Worm (Caenorhabditis elegans) whole organism, L4 larva: ENCODE results near the gene F10G7.10.
A peak's percentile ranks its signal among the peaks of the same experiment; 100 is the strongest.

Experiments used
- F44E2.7 ChIP-seq: fragments of 200-800 bp; sonication (Bioruptor generic); IDR thresholded peaks from 2 replicates; pipeline ENCODE4 v2.1.2; 2022; ENCODE audit warnings: missing genetic modification characterization, missing compliant biosample characterization
- F49E8.2 ChIP-seq: sonication (generic microtip); optimal IDR thresholded peaks from 2 replicates; lab custom pipeline; 2016; ENCODE audit warnings: missing compliant biosample characterization, mild to moderate bottlenecking, missing genetic modification characterization, borderline replicate concordance
- T20F7.1 ChIP-seq: fragments of 200-800 bp; sonication (Bioruptor generic); optimal IDR thresholded peaks from 2 replicates; lab custom pipeline; 2018; ENCODE audit warnings: mild to moderate bottlenecking, missing genetic modification characterization, missing compliant biosample characterization
- Y48G9A.11 ChIP-seq: fragments of 200-800 bp; sonication (Bioruptor generic); IDR thresholded peaks from 2 replicates; pipeline ENCODE4 v1.3.6; 2022; ENCODE audit warnings: missing genetic modification reagents, missing genetic modification characterization, missing compliant biosample characterization
- aha-1 ChIP-seq: fragments of 150-350 bp; peaks from one replicate; lab custom pipeline; 2014; ENCODE audit warnings: missing biosample characterization, missing genetic modification characterization
- aly-2 ChIP-seq: sonication (generic microtip); optimal IDR thresholded peaks from 2 replicates; lab custom pipeline; 2018; ENCODE audit warnings: missing biosample characterization, missing genetic modification characterization
- ceh-20 ChIP-seq: fragments of 200-800 bp; sonication (Bioruptor generic); IDR thresholded peaks from 2 replicates; pipeline ENCODE4 v1.3.6; 2022; ENCODE audit warnings: missing genetic modification reagents, missing genetic modification characterization, missing compliant biosample characterization
- ceh-28 ChIP-seq: fragments of 150-350 bp; optimal IDR thresholded peaks from 2 replicates; lab custom pipeline; 2014; ENCODE audit warnings: missing biosample characterization, missing genetic modification reagents, missing genetic modification characterization
- ceh-62 ChIP-seq: sonication (generic microtip); optimal IDR thresholded peaks from 2 replicates; lab custom pipeline; 2017; ENCODE audit warnings: missing biosample characterization, missing genetic modification characterization
- cey-2 ChIP-seq: sonication (generic microtip); optimal IDR thresholded peaks from 3 replicates; lab custom pipeline; 2017; ENCODE audit warnings: missing genetic modification characterization, mild to moderate bottlenecking, missing compliant biosample characterization, antibody characterized with exemption, borderline replicate concordance; ENCODE audit not compliant: insufficient read depth
- ctbp-1 ChIP-seq: fragments of 200-800 bp; sonication (Bioruptor generic); IDR thresholded peaks from 2 replicates; pipeline ENCODE4 v1.3.6; 2022; ENCODE audit warnings: missing genetic modification reagents, missing genetic modification characterization, missing compliant biosample characterization
- egl-43 ChIP-seq: fragments of 200-800 bp; sonication (Bioruptor generic); IDR thresholded peaks from 2 replicates; pipeline ENCODE4 v1.3.6; 2022; ENCODE audit warnings: missing genetic modification reagents, missing genetic modification characterization, missing compliant biosample characterization
- hlh-11 ChIP-seq: fragments of 200-800 bp; sonication (Bioruptor generic); optimal IDR thresholded peaks from 2 replicates; lab custom pipeline; 2018; ENCODE audit warnings: mild to moderate bottlenecking, missing genetic modification characterization, missing compliant biosample characterization
- hlh-30 ChIP-seq: sonication (generic microtip); optimal IDR thresholded peaks from 2 replicates; lab custom pipeline; 2017; ENCODE audit warnings: antibody characterized with exemption, mild to moderate bottlenecking, missing genetic modification characterization, missing compliant biosample characterization; ENCODE audit not compliant: insufficient read depth
- jun-1 ChIP-seq: fragments of 150-350 bp; optimal IDR thresholded peaks from 2 replicates; lab custom pipeline; 2014; ENCODE audit warnings: missing biosample characterization, missing genetic modification reagents, missing genetic modification characterization
- lin-15B ChIP-seq: fragments of 150-350 bp; sonication (generic microtip); optimal IDR thresholded peaks from 3 replicates; lab custom pipeline; 2014; ENCODE audit warnings: missing biosample characterization, missing genetic modification characterization
- lin-29 ChIP-seq: fragments of 200-800 bp; sonication (Bioruptor generic); IDR thresholded peaks from 2 replicates; pipeline ENCODE4 v1.3.6; 2022; ENCODE audit warnings: missing genetic modification reagents, missing genetic modification characterization, missing compliant biosample characterization
- lir-3 ChIP-seq: sonication (generic microtip); optimal IDR thresholded peaks from 2 replicates; lab custom pipeline; 2016; ENCODE audit warnings: mild to moderate bottlenecking, missing genetic modification characterization, missing compliant biosample characterization
- lsy-2 ChIP-seq, 2 experiments: fragments of 150-350 bp in 1 of 2; sonication (generic microtip) in 1 of 2; optimal IDR thresholded peaks; 2 replicates each; lab custom pipeline; 2014 to 2017; ENCODE audit warnings: missing biosample characterization in 2 of 2, missing genetic modification characterization in 2 of 2
- madf-5 ChIP-seq, 2 experiments: fragments of 200-800 bp; sonication (Bioruptor generic); IDR thresholded peaks; 2 replicates each; pipeline ENCODE4 v1.3.6; 2022; ENCODE audit warnings: missing compliant biosample characterization in 2 of 2, missing genetic modification characterization in 2 of 2
- madf-9 ChIP-seq: fragments of 200-800 bp; sonication (Bioruptor generic); conservative IDR thresholded peaks from 2 replicates; pipeline ENCODE4 v1.3.6; 2022; ENCODE audit warnings: missing genetic modification reagents, missing genetic modification characterization, missing compliant biosample characterization
- mdt-29 ChIP-seq: fragments of 200-800 bp; sonication (Bioruptor generic); IDR thresholded peaks from 2 replicates; pipeline ENCODE4 v1.3.6; 2022; ENCODE audit warnings: missing genetic modification reagents, missing genetic modification characterization, missing compliant biosample characterization
- mxl-3 ChIP-seq: fragments of 200-800 bp; sonication (Bioruptor generic); optimal IDR thresholded peaks from 2 replicates; lab custom pipeline; 2018; ENCODE audit warnings: mild to moderate bottlenecking, missing genetic modification characterization, missing compliant biosample characterization
- nhr-28 ChIP-seq: fragments of 150-350 bp; optimal IDR thresholded peaks from 2 replicates; lab custom pipeline; 2014; ENCODE audit warnings: missing biosample characterization, missing genetic modification characterization
- rbr-2 ChIP-seq: sonication (generic microtip); optimal IDR thresholded peaks from 2 replicates; lab custom pipeline; 2016; ENCODE audit warnings: missing genotype, missing genetic modification characterization, missing compliant biosample characterization
- spr-1 ChIP-seq: sonication (generic microtip); optimal IDR thresholded peaks from 2 replicates; lab custom pipeline; 2016; ENCODE audit warnings: mild to moderate bottlenecking, missing genetic modification characterization, missing compliant biosample characterization
- spr-3 ChIP-seq: fragments of 200-800 bp; sonication (Bioruptor generic); optimal IDR thresholded peaks from 2 replicates; lab custom pipeline; 2018; ENCODE audit warnings: mild to moderate bottlenecking, missing genetic modification characterization, missing compliant biosample characterization
- tag-97 ChIP-seq: fragments of 200-800 bp; sonication (Bioruptor generic); IDR thresholded peaks from 2 replicates; pipeline ENCODE4 v1.3.6; 2022; ENCODE audit warnings: missing genetic modification characterization, missing compliant biosample characterization
- unc-130 ChIP-seq: sonication (generic microtip); optimal IDR thresholded peaks from 2 replicates; lab custom pipeline; 2016; ENCODE audit warnings: missing genetic modification reagents, missing genetic modification characterization, missing compliant biosample characterization
- unc-62 ChIP-seq, 3 experiments: fragments of 150-350 bp in 1 of 3; sonication (generic microtip); optimal IDR thresholded peaks in 2 of 3; peaks in 1 of 3; 1 replicate in 1 of 3; 2 replicates in 2 of 3; lab custom pipeline; 2014 to 2017; ENCODE audit warnings: missing biosample characterization in 3 of 3, missing genetic modification characterization in 3 of 3, missing genetic modification reagents in 3 of 3, missing genotype in 1 of 3
- vab-7 ChIP-seq: fragments of 200-800 bp; sonication (Bioruptor generic); IDR thresholded peaks from 2 replicates; pipeline ENCODE4 v1.3.6; 2022; ENCODE audit warnings: missing genetic modification reagents, missing genetic modification characterization, missing compliant biosample characterization
- zag-1 ChIP-seq: fragments of 150-350 bp; optimal IDR thresholded peaks from 2 replicates; lab custom pipeline; 2014; ENCODE audit warnings: missing biosample characterization, missing genetic modification characterization
- zip-11 ChIP-seq: fragments of 200-800 bp; sonication (Bioruptor generic); IDR thresholded peaks from 2 replicates; pipeline ENCODE4 v1.3.6; 2022; ENCODE audit warnings: missing genetic modification characterization, missing compliant biosample characterization
- ztf-7 ChIP-seq: fragments of 150-350 bp; optimal IDR thresholded peaks from 2 replicates; lab custom pipeline; 2014; ENCODE audit warnings: missing biosample characterization, missing genetic modification characterization

Gene F10G7.10

ce11 chrII:4755654-4756053 is 29.6 kb upstream of the F10G7.10 start:
- peak; percentile 75 for TF ChIP-seq spr-1 (tag; lab: Kevin White, UChicago)
- no peak for TF ChIP-seq ceh-62 (tag; lab: Kevin White, UChicago)
- no peak for TF ChIP-seq vab-7
- TF ChIP-seq mxl-3 (GFP tag; lab: Kevin White, UChicago): no peak
- peak; percentile 76 for TF ChIP-seq Y48G9A.11 (GFP tag; lab: Robert Waterston, UW)
- TF ChIP-seq ztf-7 (tag; lab: Kevin White, UChicago): no peak
- peak; percentile 37 for TF ChIP-seq T20F7.1 (GFP tag; lab: Kevin White, UChicago)
- peak; percentile 15 for TF ChIP-seq spr-3
- TF ChIP-seq lir-3 (tag; lab: Kevin White, UChicago): no peak
- TF ChIP-seq, all 104 proteins: peak for 4

- TF ChIP-seq F49E8.2 (tag; lab: Kevin White, UChicago) (no peak), aha-1 (tag; lab: Kevin White, UChicago) (peak; percentile 57), egl-43 (GFP tag; lab: Robert Waterston, UW) (no peak), F44E2.7 (GFP tag; lab: Robert Waterston, UW) (no peak), zip-11 (GFP tag; lab: Robert Waterston, UW) (no peak), ctbp-1 (no peak), jun-1 (tag; lab: Kevin White, UChicago) (no peak)
Observed at ce11 chrII:4753133-4753532, 27.1 kb upstream of the F10G7.10 start, which contains the start of gene C27D9.1. TSS of gene C27D9.1 (plus strand) at chrII:4753413.

ce11 chrII:4752257-4752728 is 26.2 kb upstream of the F10G7.10 start, which contains the start of gene F41C3.1:
TSS of gene F41C3.1 (plus strand) at chrII:4752307.
- TF ChIP-seq unc-62 (GFP tag; optimal IDR thresholded peaks at IDR 0.05 in 1 of 2; lab: Kevin White, UChicago) (peak in 1 of 2 experiments; percentile 96), unc-62 (tag; optimal IDR thresholded peaks at IDR 0.05; lab: Kevin White, UChicago) (no peak), cey-2 (tag; lab: Kevin White, UChicago) (no peak)
- TF ChIP-seq, all 104 proteins: peak for 1

- no peak for TF ChIP-seq lin-15B
- TF ChIP-seq nhr-28 (tag; lab: Kevin White, UChicago): peak; percentile 8
- TF ChIP-seq rbr-2 (tag; lab: Kevin White, UChicago): no peak
- peak in 1 of 2 experiments; percentile 30 for TF ChIP-seq lsy-2 (tag; optimal IDR thresholded peaks at IDR 0.05; lab: Kevin White, UChicago)
- TF ChIP-seq, all 104 proteins: peak for 2
Observed at ce11 chrII:4749581-4749980, 23.5 kb upstream of the F10G7.10 start, which contains the start of gene F41C3.2. TSS of gene F41C3.2 (plus strand) at chrII:4749968.

ce11 chrII:4748374-4748773 is 22.3 kb upstream of the F10G7.10 start:
- TF ChIP-seq zag-1: no peak
- no peak for TF ChIP-seq madf-5 (GFP tag; IDR thresholded peaks at IDR 0.05; lab: Robert Waterston, UW)
- peak; percentile 66 for TF ChIP-seq hlh-30 (tag; lab: Kevin White, UChicago)
- 0 out of 2 replicates have a peak, but pooled peaks have one; percentile 14 for TF ChIP-seq ceh-20 (GFP tag; lab: Robert Waterston, UW)
- peak; percentile 4 for TF ChIP-seq hlh-11
- TF ChIP-seq mdt-29: peak; percentile 64; the same call in 1 of the 2 replicates
- TF ChIP-seq, all 104 proteins: peak for 4

- TF ChIP-seq ceh-28 (no peak), aly-2 (tag; lab: Kevin White, UChicago) (no peak), lsy-2 (tag; optimal IDR thresholded peaks at IDR 0.05; lab: Kevin White, UChicago) (peak in 1 of 2 experiments; percentile 2), tag-97 (GFP tag; lab: Robert Waterston, UW) (no peak), hlh-30 (tag; lab: Kevin White, UChicago) (peak; percentile 26), madf-9 (GFP tag; lab: Robert Waterston, UW) (no peak), lin-29 (GFP tag; lab: Robert Waterston, UW) (no peak), unc-130 (GFP tag; lab: Kevin White, UChicago) (no peak)
Observed at ce11 chrII:4747697-4748096, 21.6 kb upstream of the F10G7.10 start.
